Fruit fly (Drosophila melanogaster) whole organism, embryonic: ENCODE results near the gene Blos4.

Source experiments
- Antp ChIP-seq: fragments of 200-800 bp; sonication (Bioruptor generic); optimal IDR thresholded peaks from 3 replicates; lab custom pipeline; 2016; ENCODE audit warnings: missing biosample characterization, missing genetic modification characterization
- Atf6 ChIP-seq: fragments of 200-800 bp; sonication (Bioruptor generic); IDR thresholded peaks from 2 replicates; pipeline ENCODE4 v1.3.6; 2022; ENCODE audit warnings: missing biosample characterization, missing genetic modification characterization
- CG10543 ChIP-seq: fragments of 200-800 bp; sonication (Bioruptor generic); optimal IDR thresholded peaks from 3 replicates; lab custom pipeline; 2017; ENCODE audit warnings: missing biosample characterization, mild to moderate bottlenecking, missing genetic modification characterization, moderate library complexity
- CG11093 ChIP-seq: fragments of 200-800 bp; sonication (Bioruptor generic); IDR thresholded peaks from 3 replicates; pipeline ENCODE4 v1.3.6; 2022; ENCODE audit warnings: missing biosample characterization, missing genetic modification characterization
- CG11504 ChIP-seq: fragments of 200-800 bp; sonication (Bioruptor generic); optimal IDR thresholded peaks from 3 replicates; lab custom pipeline; 2019; ENCODE audit warnings: missing biosample characterization, mild to moderate bottlenecking, missing genetic modification characterization, moderate library complexity
- CG11696 ChIP-seq: fragments of 200-800 bp; sonication (Bioruptor generic); IDR thresholded peaks from 2 replicates; pipeline ENCODE4 v1.3.6; 2022; ENCODE audit warnings: missing biosample characterization, missing genetic modification characterization
- CG12299 ChIP-seq: fragments of 200-800 bp; sonication (Bioruptor generic); optimal IDR thresholded peaks from 2 replicates; lab custom pipeline; 2018; ENCODE audit warnings: missing biosample characterization, mild to moderate bottlenecking, missing genetic modification characterization
- CG1233 ChIP-seq: fragments of 200-800 bp; sonication (Bioruptor generic); optimal IDR thresholded peaks from 4 replicates; lab custom pipeline; 2018; ENCODE audit warnings: missing biosample characterization, mild to moderate bottlenecking, missing genetic modification characterization
- CG13296 ChIP-seq: fragments of 200-800 bp; sonication (Bioruptor generic); optimal IDR thresholded peaks from 3 replicates; lab custom pipeline; 2018; ENCODE audit warnings: missing biosample characterization, mild to moderate bottlenecking, missing genetic modification characterization
- CG14441 ChIP-seq: fragments of 200-800 bp; sonication (Bioruptor generic); IDR thresholded peaks from 2 replicates; pipeline ENCODE4 v1.3.6; 2022; ENCODE audit warnings: missing biosample characterization, missing genetic modification characterization
- CG15479 ChIP-seq: fragments of 200-800 bp; sonication (Bioruptor generic); optimal IDR thresholded peaks from 3 replicates; lab custom pipeline; 2019; ENCODE audit warnings: missing biosample characterization, mild to moderate bottlenecking, missing genetic modification characterization, moderate library complexity
- CG1603 ChIP-seq: fragments of 200-800 bp; sonication (Bioruptor generic); optimal IDR thresholded peaks from 2 replicates; lab custom pipeline; 2019; ENCODE audit warnings: missing biosample characterization, mild to moderate bottlenecking, missing genetic modification characterization, moderate library complexity
- CG17612 ChIP-seq: fragments of 200-800 bp; sonication (Bioruptor generic); IDR thresholded peaks from 2 replicates; pipeline ENCODE4 v1.3.6; 2022; ENCODE audit warnings: missing biosample characterization, missing genetic modification characterization
- CG17912 ChIP-seq: fragments of 200-800 bp; sonication (Bioruptor generic); optimal IDR thresholded peaks from 2 replicates; lab custom pipeline; 2018; ENCODE audit warnings: missing biosample characterization, mild to moderate bottlenecking, missing genetic modification characterization
- CG18476 ChIP-seq: fragments of 200-800 bp; sonication (Bioruptor generic); optimal IDR thresholded peaks from 2 replicates; lab custom pipeline; 2016; ENCODE audit warnings: missing biosample characterization, mild to moderate bottlenecking, missing genetic modification characterization
- CG3065 ChIP-seq: fragments of 200-800 bp; sonication (Bioruptor generic); optimal IDR thresholded peaks from 2 replicates; lab custom pipeline; 2016; ENCODE audit warnings: missing biosample characterization, missing genetic modification characterization
- CG31224 ChIP-seq: fragments of 200-800 bp; sonication (Bioruptor generic); IDR thresholded peaks from 2 replicates; pipeline ENCODE4 v1.3.6; 2022; ENCODE audit warnings: missing biosample characterization, missing genetic modification characterization
- CG3163 ChIP-seq: fragments of 200-800 bp; sonication (Bioruptor generic); optimal IDR thresholded peaks from 3 replicates; lab custom pipeline; 2016; ENCODE audit warnings: missing biosample characterization, missing genetic modification characterization
- CG34422 ChIP-seq: fragments of 200-800 bp; sonication (Bioruptor generic); IDR thresholded peaks from 3 replicates; pipeline ENCODE4 v1.3.6; 2022; ENCODE audit warnings: missing biosample characterization, missing genetic modification characterization
- CG6791 ChIP-seq: fragments of 200-800 bp; sonication (Bioruptor generic); IDR thresholded peaks from 3 replicates; pipeline ENCODE4 v1.3.6; 2022; ENCODE audit warnings: missing biosample characterization, missing genetic modification characterization; ENCODE audit not compliant: partially characterized antibody
- CG6854 ChIP-seq: fragments of 200-800 bp; sonication (Bioruptor generic); optimal IDR thresholded peaks from 3 replicates; lab custom pipeline; 2017; ENCODE audit warnings: missing biosample characterization, mild to moderate bottlenecking, missing genetic modification characterization
- CG7928 ChIP-seq: fragments of 200-800 bp; sonication (Bioruptor generic); optimal IDR thresholded peaks from 2 replicates; lab custom pipeline; 2017; ENCODE audit warnings: missing biosample characterization, mild to moderate bottlenecking, missing genetic modification characterization
- CG8924 ChIP-seq: fragments of 200-800 bp; optimal IDR thresholded peaks from 3 replicates; lab custom pipeline; 2019; ENCODE audit warnings: missing biosample characterization, mild to moderate bottlenecking, missing genetic modification characterization, moderate library complexity
- CG9609 ChIP-seq: fragments of 200-800 bp; sonication (Bioruptor generic); optimal IDR thresholded peaks from 3 replicates; lab custom pipeline; 2016; ENCODE audit warnings: missing biosample characterization, missing genetic modification characterization
- Dek ChIP-seq: fragments of 200-800 bp; sonication (Bioruptor generic); optimal IDR thresholded peaks from 3 replicates; lab custom pipeline; 2019; ENCODE audit warnings: missing biosample characterization, mild to moderate bottlenecking, missing genetic modification characterization, moderate library complexity
- Dip2 ChIP-seq: fragments of 200-800 bp; sonication (Bioruptor generic); IDR thresholded peaks from 2 replicates; pipeline ENCODE4 v1.3.6; 2022; ENCODE audit warnings: missing biosample characterization, missing genetic modification characterization
- Dref ChIP-seq: fragments of 200-800 bp; sonication (Bioruptor generic); IDR thresholded peaks from 2 replicates; pipeline ENCODE4 v1.3.6; 2022; ENCODE audit warnings: missing biosample characterization, missing genetic modification characterization
- Gug ChIP-seq: fragments of 200-800 bp; sonication (Bioruptor generic); IDR thresholded peaks from 4 replicates; pipeline ENCODE4 v1.3.6; 2022; ENCODE audit warnings: missing biosample characterization, missing genetic modification characterization
- HmgZ ChIP-seq: fragments of 200-800 bp; sonication (Bioruptor generic); optimal IDR thresholded peaks from 2 replicates; lab custom pipeline; 2018; ENCODE audit warnings: missing biosample characterization, mild to moderate bottlenecking, missing genetic modification characterization
- Nf-YC ChIP-seq: fragments of 200-800 bp; optimal IDR thresholded peaks from 3 replicates; lab custom pipeline; 2019; ENCODE audit warnings: missing biosample characterization, mild to moderate bottlenecking, missing genetic modification characterization, moderate library complexity
- Sox100B ChIP-seq: fragments of 200-800 bp; sonication (Bioruptor generic); optimal IDR thresholded peaks from 3 replicates; lab custom pipeline; 2018; ENCODE audit warnings: missing biosample characterization, mild to moderate bottlenecking, missing genetic modification characterization
- ac ChIP-seq: fragments of 200-800 bp; sonication (Bioruptor generic); optimal IDR thresholded peaks from 3 replicates; lab custom pipeline; 2017; ENCODE audit warnings: missing biosample characterization, mild to moderate bottlenecking, missing genetic modification characterization
- al ChIP-seq: fragments of 200-800 bp; sonication (Bioruptor generic); IDR thresholded peaks from 2 replicates; pipeline ENCODE4 v1.3.6; 2022; ENCODE audit warnings: missing biosample characterization, missing genetic modification characterization
- ara ChIP-seq: fragments of 200-800 bp; sonication (Bioruptor generic); IDR thresholded peaks from 2 replicates; pipeline ENCODE4 v1.3.6; 2022; ENCODE audit warnings: missing biosample characterization, missing genetic modification characterization
- bsh ChIP-seq, 2 experiments: fragments of 200-800 bp; sonication (Bioruptor generic); optimal IDR thresholded peaks; 2 replicates each; lab custom pipeline; 2017 to 2018; ENCODE audit warnings: mild to moderate bottlenecking in 2 of 2, missing biosample characterization in 2 of 2, missing genetic modification characterization in 2 of 2, moderate library complexity in 1 of 2
- cato ChIP-seq: fragments of 200-800 bp; sonication (Bioruptor generic); optimal IDR thresholded peaks from 2 replicates; lab custom pipeline; 2016; ENCODE audit warnings: missing biosample characterization, missing genetic modification characterization, borderline replicate concordance
- chn ChIP-seq: fragments of 200-800 bp; sonication (Bioruptor generic); optimal IDR thresholded peaks from 2 replicates; lab custom pipeline; 2016; ENCODE audit warnings: missing biosample characterization, missing genetic modification characterization
- crc ChIP-seq: fragments of 200-800 bp; sonication (Bioruptor generic); optimal IDR thresholded peaks from 2 replicates; lab custom pipeline; 2016; ENCODE audit warnings: missing biosample characterization, missing genetic modification characterization
- dan ChIP-seq: fragments of 200-800 bp; sonication (Bioruptor generic); IDR thresholded peaks from 2 replicates; pipeline ENCODE4 v1.3.6; 2022; ENCODE audit warnings: missing biosample characterization, missing genetic modification characterization
- emc ChIP-seq: fragments of 200-800 bp; sonication (Bioruptor generic); optimal IDR thresholded peaks from 2 replicates; lab custom pipeline; 2016; ENCODE audit warnings: missing biosample characterization, missing genetic modification characterization
- ewg ChIP-seq: fragments of 200-800 bp; sonication (Bioruptor generic); optimal IDR thresholded peaks from 3 replicates; lab custom pipeline; 2017; ENCODE audit warnings: mild to moderate bottlenecking, missing biosample characterization, missing genetic modification reagents, missing genetic modification characterization
- fd96Cb ChIP-seq: fragments of 200-800 bp; sonication (Bioruptor generic); optimal IDR thresholded peaks from 2 replicates; lab custom pipeline; 2018; ENCODE audit warnings: missing biosample characterization, mild to moderate bottlenecking, missing genetic modification characterization, moderate library complexity
- gcm ChIP-seq: fragments of 200-800 bp; sonication (Bioruptor generic); optimal IDR thresholded peaks from 2 replicates; lab custom pipeline; 2019; ENCODE audit warnings: missing biosample characterization, mild to moderate bottlenecking, missing genetic modification characterization, moderate library complexity
- onecut ChIP-seq: fragments of 200-800 bp; sonication (Bioruptor generic); IDR thresholded peaks from 2 replicates; pipeline ENCODE4 v1.3.6; 2022; ENCODE audit warnings: missing biosample characterization, missing genetic modification characterization
- otp ChIP-seq: fragments of 200-800 bp; sonication (Bioruptor generic); IDR thresholded peaks from 3 replicates; pipeline ENCODE4, ENCODE4 v1.3.6; 2022; ENCODE audit warnings: missing biosample characterization, missing genetic modification characterization
- ranshi ChIP-seq: fragments of 200-800 bp; sonication (Bioruptor generic); IDR thresholded peaks from 2 replicates; pipeline ENCODE4 v1.3.6; 2022; ENCODE audit warnings: missing biosample characterization, missing genetic modification characterization
- sim ChIP-seq: fragments of 200-800 bp; sonication (Bioruptor generic); IDR thresholded peaks from 2 replicates; pipeline ENCODE4 v1.3.6; 2022; ENCODE audit warnings: missing biosample characterization, missing genetic modification characterization
- trh ChIP-seq: fragments of 200-800 bp; sonication (Bioruptor generic); optimal IDR thresholded peaks from 2 replicates; lab custom pipeline; 2016; ENCODE audit warnings: missing biosample characterization, missing genetic modification characterization
- zen ChIP-seq: fragments of 200-800 bp; sonication (Bioruptor generic); optimal IDR thresholded peaks from 3 replicates; lab custom pipeline; 2018; ENCODE audit warnings: missing biosample characterization, mild to moderate bottlenecking, missing genetic modification characterization, moderate library complexity

The Blos4 gene

dm6 chr3L:10855419-10856213 is 23.3 kb upstream of the Blos4 start (continued):
- TF ChIP-seq HmgZ (tag; lab: Kevin White, UChicago) (peak; percentile 75), CG31224 (GFP tag; lab: Robert Waterston, UW) (peak; percentile 63), gcm (GFP tag; lab: Kevin White, UChicago) (peak; percentile 84), CG18476 (peak; percentile 65), Sox100B (GFP tag; lab: Kevin White, UChicago) (peak; percentile 90), al (GFP tag; lab: Robert Waterston, UW) (peak; percentile 62), trh (GFP tag; lab: Kevin White, UChicago) (peak; percentile 61), ranshi (peak; percentile 81), onecut (peak; percentile 76), CG7928 (GFP tag; lab: Kevin White, UChicago) (peak; percentile 35), CG11504 (tag; lab: Kevin White, UChicago) (peak; percentile 90), Gug (GFP tag; lab: Robert Waterston, UW) (peak; percentile 84), CG15479 (GFP tag; lab: Kevin White, UChicago) (peak; percentile 36), fd96Cb (tag; lab: Kevin White, UChicago) (peak; percentile 89), CG3065 (GFP tag; lab: Kevin White, UChicago) (peak; percentile 71), crc (GFP tag; lab: Kevin White, UChicago) (no peak), ara (peak; percentile 81), CG1603 (peak; percentile 51), Antp (GFP tag; lab: Kevin White, UChicago) (peak; percentile 7), Dip2 (GFP tag; lab: Robert Waterston, UW) (no peak; the same call in 1 of the 2 replicates), Dref (GFP tag; lab: Robert Waterston, UW) (0 out of 2 replicates have a peak, but pooled peaks have one; percentile 11), zen (tag; lab: Kevin White, UChicago) (peak; percentile 93), CG17912 (GFP tag; lab: Kevin White, UChicago) (peak; percentile 0), emc (GFP tag; lab: Kevin White, UChicago) (no peak), sim (peak; percentile 34; the same call in 1 of the 2 replicates), CG34422 (GFP tag; lab: Robert Waterston, UW) (peak; percentile 78), CG3163 (no peak), CG9609 (GFP tag; lab: Kevin White, UChicago) (peak; percentile 32), chn (GFP tag; lab: Kevin White, UChicago) (no peak), CG1233 (GFP tag; lab: Kevin White, UChicago) (peak; percentile 85), Dek (tag; lab: Kevin White, UChicago) (peak; percentile 83), CG11696 (GFP tag; lab: Robert Waterston, UW) (0 out of 2 replicates have a peak, but pooled peaks have one; percentile 39), bsh (GFP tag; optimal IDR thresholded peaks at IDR 0.05; lab: Kevin White, UChicago) (peak; percentile 80 to 88), cato (peak; percentile 63), CG8924 (tag; lab: Kevin White, UChicago) (peak; percentile 94), CG11093 (GFP tag; lab: Robert Waterston, UW) (peak; percentile 86), CG6854 (GFP tag; lab: Kevin White, UChicago) (peak; percentile 82), Nf-YC (peak; percentile 78), CG6791 (GFP tag; lab: Robert Waterston, UW) (no peak; the same call in 2 of the 3 replicates), CG14441 (GFP tag; lab: Robert Waterston, UW) (peak; percentile 76), ac (GFP tag; lab: Kevin White, UChicago) (peak; percentile 79), Atf6 (GFP tag; lab: Robert Waterston, UW) (peak; percentile 81), dan (no peak), CG12299 (tag; lab: Kevin White, UChicago) (peak; percentile 81), ewg (GFP tag; lab: Kevin White, UChicago) (peak; percentile 76), CG13296 (peak; percentile 87), CG17612 (peak; percentile 54; the same call in 1 of the 2 replicates), otp (GFP tag; lab: Robert Waterston, UW) (peak; percentile 53; the same call in 1 of the 3 replicates), CG10543 (GFP tag; lab: Kevin White, UChicago) (peak; percentile 79)
